Worm (Caenorhabditis elegans) whole organism, midembryonic: ENCODE data around the gene elpc-2.

ENCODE experiments used
- cog-1 ChIP-seq: sonication (generic microtip); optimal IDR thresholded peaks from 2 replicates; lab custom pipeline; 2016; ENCODE audit warnings: missing genetic modification characterization, missing compliant biosample characterization
- klf-2 ChIP-seq: fragments of 200-800 bp; sonication (Bioruptor generic); conservative IDR thresholded peaks from 2 replicates; pipeline ENCODE4 v1.3.6; 2022; ENCODE audit warnings: missing genetic modification reagents, missing genetic modification characterization, missing compliant biosample characterization
- med-1 ChIP-seq: sonication (generic microtip); optimal IDR thresholded peaks from 2 replicates; lab custom pipeline; 2017; ENCODE audit warnings: missing genetic modification characterization, mild to moderate bottlenecking, missing compliant biosample characterization, antibody characterized with exemption, missing genetic modification reagents; ENCODE audit not compliant: insufficient read depth
- ref-1 ChIP-seq: fragments of 200-800 bp; sonication (Bioruptor generic); conservative IDR thresholded peaks from 2 replicates; pipeline ENCODE4 v1.3.6; 2022; ENCODE audit warnings: missing genetic modification reagents, missing genetic modification characterization, missing compliant biosample characterization
- tab-1 ChIP-seq: fragments of 200-800 bp; sonication (Bioruptor generic); IDR thresholded peaks from 2 replicates; pipeline ENCODE4 v1.3.6; 2022; ENCODE audit warnings: missing genetic modification characterization, missing compliant biosample characterization
- ztf-29 ChIP-seq: fragments of 200-800 bp; sonication (Bioruptor generic); IDR thresholded peaks from 2 replicates; pipeline ENCODE4 v1.3.6; 2022; ENCODE audit warnings: missing genetic modification reagents, missing genetic modification characterization, missing compliant biosample characterization

ce11 chrIII:12668821-12669220 is 4.7 kb upstream of the elpc-2 start:
- no peak for TF ChIP-seq ref-1
- no peak for TF ChIP-seq cog-1 (tag; lab: Kevin White, UChicago)
- TF ChIP-seq tab-1 (GFP tag; lab: Robert Waterston, UW) = no peak
- no peak for TF ChIP-seq med-1 (GFP tag; lab: Kevin White, UChicago)
- no peak for TF ChIP-seq klf-2 (GFP tag; lab: Robert Waterston, UW)
- no peak for TF ChIP-seq ztf-29 (GFP tag; lab: Robert Waterston, UW)
